Worm (Caenorhabditis elegans): ENCODE data around the gene mtpn-1.

- TF ChIP-seq sea-2 (GFP tag; optimal IDR thresholded peaks at IDR 0.05) (no peak), eor-1 (tag; optimal IDR thresholded peaks at IDR 0.05) (no peak), snpc-4 (tag; optimal IDR thresholded peaks at IDR 0.05) (peak; percentile 53), ama-1 (optimal IDR thresholded peaks at IDR 0.05) (no peak), nhr-67 (tag; optimal IDR thresholded peaks at IDR 0.05) (no peak), lin-39 (tag; optimal IDR thresholded peaks at IDR 0.05) (peak; percentile 61), ceh-82 (tag; optimal IDR thresholded peaks at IDR 0.05) (no peak), nhr-237 (tag; optimal IDR thresholded peaks at IDR 0.05) (no peak), nhr-77 (tag; optimal IDR thresholded peaks at IDR 0.05) (no peak)
These were observed 5.4 kb upstream of the mtpn-1 start, which contains the start of gene dhhc-9 for ce11 chrX:2401883-2402282.

Data from whole organism, L3 larva.